Worm (Caenorhabditis elegans): ENCODE results near the gene ulp-3.

- TF ChIP-seq nhr-237 (tag; optimal IDR thresholded peaks at IDR 0.05): no peak
- no peak for TF ChIP-seq dmd-4 (tag; optimal IDR thresholded peaks at IDR 0.05)
- no peak for TF ChIP-seq nhr-12 (tag; optimal IDR thresholded peaks at IDR 0.05)
Measured at ce11 chrIV:1947891-1948290, 15.5 kb upstream of the ulp-3 start, which contains the start of gene tsen-54.

Data from whole organism, L2 larva.